Fruit fly (Drosophila melanogaster) Kc167 (cell line): Measurements from ENCODE around the gene gammaTub37C.

Source experiments
- Myc ChIP-seq: fragments of >200 bp; optimal IDR thresholded peaks from 2 replicates; lab custom pipeline; 2017; ENCODE audit warnings: missing external identifiers
- Sin3A ChIP-seq: fragments of >200 bp; optimal IDR thresholded peaks from 2 replicates; lab custom pipeline; 2018; ENCODE audit warnings: missing external identifiers
- h ChIP-seq: fragments of >200 bp; optimal IDR thresholded peaks from 3 replicates; lab custom pipeline; 2018; ENCODE audit warnings: missing external identifiers
- insv ChIP-seq: fragments of >200 bp; optimal IDR thresholded peaks from 3 replicates; lab custom pipeline; 2018; ENCODE audit warnings: missing external identifiers
- psq ChIP-seq: fragments of >200 bp; optimal IDR thresholded peaks from 2 replicates; lab custom pipeline; 2017; ENCODE audit warnings: missing external identifiers
- ttk ChIP-seq: sonication (Bioruptor generic); optimal IDR thresholded peaks from 2 replicates; lab custom pipeline; 2017; ENCODE audit warnings: missing external identifiers

- TF ChIP-seq psq (lab: Kevin White, UChicago) (no peak), ttk (lab: Kevin White, UChicago) (no peak), insv (no peak), h (lab: Kevin White, UChicago) (no peak), Myc (lab: Kevin White, UChicago) (no peak), Sin3A (lab: Kevin White, UChicago) (no peak)
Measured at dm6 chr2L:19193703-19194102, 8.2 kb upstream of the gammaTub37C start.
